Fruit fly (Drosophila melanogaster) whole organism, embryonic: Measurements from ENCODE around the gene Fign.

ENCODE experiments used
- Abd-B ChIP-seq: fragments of 200-800 bp; sonication (Bioruptor generic); optimal IDR thresholded peaks from 2 replicates; lab custom pipeline; 2018; ENCODE audit warnings: missing biosample characterization, mild to moderate bottlenecking, missing genetic modification characterization, moderate library complexity
- Asciz ChIP-seq: fragments of 200-800 bp; sonication (Bioruptor generic); optimal IDR thresholded peaks from 2 replicates; lab custom pipeline; 2017; ENCODE audit warnings: missing biosample characterization, mild to moderate bottlenecking, missing genetic modification characterization, missing genetic modification reagents
- CG10321 ChIP-seq: fragments of 200-800 bp; sonication (Bioruptor generic); IDR thresholded peaks from 2 replicates; pipeline ENCODE4 v1.3.6; 2022; ENCODE audit warnings: missing biosample characterization, missing genetic modification characterization
- CG10979 ChIP-seq: fragments of 200-800 bp; sonication (Bioruptor generic); optimal IDR thresholded peaks from 2 replicates; lab custom pipeline; 2018; ENCODE audit warnings: missing biosample characterization, mild to moderate bottlenecking, missing genetic modification characterization, moderate library complexity
- CG11456 ChIP-seq: fragments of 200-800 bp; sonication (Bioruptor generic); IDR thresholded peaks from 3 replicates; pipeline ENCODE4 v1.3.6; 2022; ENCODE audit warnings: missing biosample characterization, missing genetic modification characterization
- CG13894 ChIP-seq: fragments of 200-800 bp; sonication (Bioruptor generic); optimal IDR thresholded peaks from 3 replicates; lab custom pipeline; 2018; ENCODE audit warnings: missing biosample characterization, mild to moderate bottlenecking, missing genetic modification characterization, moderate library complexity
- CG14965 ChIP-seq: fragments of 200-800 bp; sonication (Bioruptor generic); optimal IDR thresholded peaks from 2 replicates; lab custom pipeline; 2016; ENCODE audit warnings: missing biosample characterization, missing genetic modification characterization, borderline replicate concordance
- CG15269 ChIP-seq: fragments of 200-800 bp; sonication (Bioruptor generic); optimal IDR thresholded peaks from 2 replicates; lab custom pipeline; 2018; ENCODE audit warnings: missing biosample characterization, mild to moderate bottlenecking, missing genetic modification characterization, moderate library complexity
- CG15479 ChIP-seq: fragments of 200-800 bp; sonication (Bioruptor generic); optimal IDR thresholded peaks from 3 replicates; lab custom pipeline; 2019; ENCODE audit warnings: missing biosample characterization, mild to moderate bottlenecking, missing genetic modification characterization, moderate library complexity
- CG1602 ChIP-seq: fragments of 200-800 bp; sonication (Bioruptor generic); optimal IDR thresholded peaks from 3 replicates; lab custom pipeline; 2016; ENCODE audit warnings: missing biosample characterization, missing genetic modification characterization
- CG16813 ChIP-seq: fragments of 200-800 bp; sonication (Bioruptor generic); IDR thresholded peaks from 3 replicates; pipeline ENCODE4 v1.3.6; 2022; ENCODE audit warnings: missing biosample characterization, missing genetic modification characterization; ENCODE audit not compliant: partially characterized antibody
- CG17568 ChIP-seq: fragments of 200-800 bp; sonication (Bioruptor generic); optimal IDR thresholded peaks from 2 replicates; lab custom pipeline; 2018; ENCODE audit warnings: missing biosample characterization, mild to moderate bottlenecking, missing genetic modification characterization, moderate library complexity
- CG2116 ChIP-seq: fragments of 200-800 bp; sonication (Bioruptor generic); optimal IDR thresholded peaks from 3 replicates; lab custom pipeline; 2018; ENCODE audit warnings: missing biosample characterization, mild to moderate bottlenecking, missing genetic modification characterization
- CG2889 ChIP-seq: fragments of 200-800 bp; sonication (Bioruptor generic); IDR thresholded peaks from 3 replicates; pipeline ENCODE4 v1.3.6; 2022; ENCODE audit warnings: missing biosample characterization, missing genetic modification characterization
- CG3163 ChIP-seq: fragments of 200-800 bp; sonication (Bioruptor generic); optimal IDR thresholded peaks from 3 replicates; lab custom pipeline; 2016; ENCODE audit warnings: missing biosample characterization, missing genetic modification characterization
- CG32532 ChIP-seq: fragments of 200-800 bp; sonication (Bioruptor generic); IDR thresholded peaks from 2 replicates; pipeline ENCODE4 v1.3.6; 2022; ENCODE audit warnings: missing biosample characterization, missing genetic modification characterization
- CG3838 ChIP-seq: fragments of 200-800 bp; sonication (Bioruptor generic); optimal IDR thresholded peaks from 3 replicates; lab custom pipeline; 2016; ENCODE audit warnings: missing biosample characterization, missing genetic modification characterization
- CG4424 ChIP-seq: fragments of 200-800 bp; sonication (Bioruptor generic); optimal IDR thresholded peaks from 3 replicates; lab custom pipeline; 2016; ENCODE audit warnings: missing biosample characterization, missing genetic modification characterization
- CG5953 ChIP-seq: fragments of 200-800 bp; sonication (Bioruptor generic); IDR thresholded peaks from 2 replicates; pipeline ENCODE4 v1.3.6; 2022; ENCODE audit warnings: missing biosample characterization, missing genetic modification characterization
- CG6791 ChIP-seq: fragments of 200-800 bp; sonication (Bioruptor generic); IDR thresholded peaks from 3 replicates; pipeline ENCODE4 v1.3.6; 2022; ENCODE audit warnings: missing biosample characterization, missing genetic modification characterization; ENCODE audit not compliant: partially characterized antibody
- CG7357 ChIP-seq: fragments of 200-800 bp; sonication (Bioruptor generic); IDR thresholded peaks from 3 replicates; pipeline ENCODE4 v1.3.6; 2022; ENCODE audit warnings: missing biosample characterization, missing genetic modification characterization
- CG9215 ChIP-seq: fragments of 200-800 bp; sonication (Bioruptor generic); IDR thresholded peaks from 2 replicates; pipeline ENCODE4 v1.3.6; 2022; ENCODE audit warnings: missing biosample characterization, missing genetic modification characterization
- CHES-1-like ChIP-seq: fragments of 200-800 bp; sonication (Bioruptor generic); optimal IDR thresholded peaks from 2 replicates; lab custom pipeline; 2016; ENCODE audit warnings: missing biosample characterization, missing genetic modification characterization
- Chrac-16 ChIP-seq: fragments of 200-800 bp; sonication (Bioruptor generic); optimal IDR thresholded peaks from 3 replicates; lab custom pipeline; 2016; ENCODE audit warnings: missing biosample characterization, missing genetic modification characterization
- CrebB ChIP-seq: fragments of 200-800 bp; sonication (Bioruptor generic); optimal IDR thresholded peaks from 3 replicates; lab custom pipeline; 2018; ENCODE audit warnings: missing biosample characterization, mild to moderate bottlenecking, missing genetic modification characterization
- D ChIP-seq, 2 experiments: fragments of 200-800 bp in 1 of 2; fragments of >200 bp in 1 of 2; sonication (Bioruptor generic) in 1 of 2; optimal IDR thresholded peaks; 2 replicates in 1 of 2; 3 replicates in 1 of 2; lab custom pipeline; 2017; ENCODE audit warnings: mild to moderate bottlenecking in 1 of 2, missing biosample characterization in 1 of 2, missing genetic modification characterization in 1 of 2, missing genetic modification reagents in 1 of 2
- Eip74EF ChIP-seq, 2 experiments: fragments of 200-800 bp in 1 of 2; fragments of >200 bp in 1 of 2; sonication (Bioruptor generic) in 1 of 2; optimal IDR thresholded peaks; 2 replicates each; lab custom pipeline; 2017 to 2019; ENCODE audit warnings: missing biosample characterization in 2 of 2, missing genetic modification characterization in 2 of 2, mild to moderate bottlenecking in 1 of 2, moderate library complexity in 1 of 2
- HHEX ChIP-seq: fragments of 200-800 bp; sonication (Bioruptor generic); optimal IDR thresholded peaks from 3 replicates; lab custom pipeline; 2017; ENCODE audit warnings: missing biosample characterization, mild to moderate bottlenecking, missing genetic modification characterization, missing genetic modification reagents
- HLHmδ ChIP-seq: fragments of 200-800 bp; sonication (Bioruptor generic); optimal IDR thresholded peaks from 2 replicates; lab custom pipeline; 2018; ENCODE audit warnings: missing biosample characterization, mild to moderate bottlenecking, missing genetic modification characterization, moderate library complexity
- Lhr ChIP-seq: fragments of 200-800 bp; sonication (Bioruptor generic); optimal IDR thresholded peaks from 3 replicates; lab custom pipeline; 2017; ENCODE audit warnings: mild to moderate bottlenecking, missing biosample characterization, missing genetic modification reagents, missing genetic modification characterization
- NfI ChIP-seq: fragments of 200-800 bp; sonication (Bioruptor generic); optimal IDR thresholded peaks from 3 replicates; lab custom pipeline; 2018; ENCODE audit warnings: missing biosample characterization, mild to moderate bottlenecking, missing genetic modification characterization, moderate library complexity
- ap ChIP-seq: fragments of 200-800 bp; sonication (Bioruptor generic); IDR thresholded peaks from 2 replicates; pipeline ENCODE4 v1.3.6; 2022; ENCODE audit warnings: missing biosample characterization, missing genetic modification characterization
- croc ChIP-seq: fragments of 200-800 bp; sonication (Bioruptor generic); conservative IDR thresholded peaks from 3 replicates; pipeline ENCODE4 v1.3.6; 2022; ENCODE audit warnings: missing biosample characterization, missing genetic modification characterization
- da ChIP-seq: fragments of 200-800 bp; sonication (Bioruptor generic); optimal IDR thresholded peaks from 2 replicates; lab custom pipeline; 2016; ENCODE audit warnings: missing biosample characterization, missing genetic modification characterization
- esg ChIP-seq: fragments of 200-800 bp; sonication (Bioruptor generic); conservative IDR thresholded peaks from 2 replicates; pipeline ENCODE4 v1.3.6; 2022; ENCODE audit warnings: missing biosample characterization, missing genetic modification characterization
- fd102C ChIP-seq: fragments of 200-800 bp; sonication (Bioruptor generic); optimal IDR thresholded peaks from 2 replicates; lab custom pipeline; 2018; ENCODE audit warnings: missing biosample characterization, mild to moderate bottlenecking, missing genetic modification characterization, moderate library complexity
- gsb ChIP-seq: fragments of 200-800 bp; sonication (Bioruptor generic); IDR thresholded peaks from 2 replicates; pipeline ENCODE4 v1.3.6; 2022; ENCODE audit warnings: missing biosample characterization, missing genetic modification characterization
- hkb ChIP-seq, 2 experiments: fragments of 200-800 bp in 1 of 2; fragments of >200 bp in 1 of 2; sonication (Bioruptor generic) in 1 of 2; IDR thresholded peaks in 1 of 2; optimal IDR thresholded peaks in 1 of 2; 2 replicates each; pipeline versions ENCODE4 v1.3.6 to Lab custom; 2017 to 2022; ENCODE audit warnings: missing biosample characterization in 1 of 2, missing genetic modification characterization in 1 of 2
- lilli ChIP-seq: fragments of 200-800 bp; sonication (Bioruptor generic); optimal IDR thresholded peaks from 3 replicates; lab custom pipeline; 2016; ENCODE audit warnings: missing biosample characterization, missing genetic modification characterization
- nau ChIP-seq: fragments of 200-800 bp; sonication (Bioruptor generic); optimal IDR thresholded peaks from 3 replicates; lab custom pipeline; 2017; ENCODE audit warnings: missing biosample characterization, mild to moderate bottlenecking, missing genetic modification characterization, missing genetic modification reagents
- nerfin-1 ChIP-seq: fragments of 200-800 bp; sonication (Bioruptor generic); optimal IDR thresholded peaks from 3 replicates; lab custom pipeline; 2019; ENCODE audit warnings: missing biosample characterization, mild to moderate bottlenecking, missing genetic modification characterization, moderate library complexity
- pnt ChIP-seq: fragments of 200-800 bp; sonication (Bioruptor generic); optimal IDR thresholded peaks from 3 replicates; lab custom pipeline; 2016; ENCODE audit warnings: missing biosample characterization, missing genetic modification characterization
- tgo ChIP-seq: fragments of 200-800 bp; sonication (Bioruptor generic); IDR thresholded peaks from 3 replicates; pipeline ENCODE4 v1.3.6; 2022; ENCODE audit warnings: missing biosample characterization, missing genetic modification characterization
- tin ChIP-seq: fragments of 200-800 bp; sonication (Bioruptor generic); optimal IDR thresholded peaks from 3 replicates; lab custom pipeline; 2016; ENCODE audit warnings: missing biosample characterization, missing genetic modification characterization
- trh ChIP-seq: fragments of 200-800 bp; sonication (Bioruptor generic); optimal IDR thresholded peaks from 2 replicates; lab custom pipeline; 2016; ENCODE audit warnings: missing biosample characterization, missing genetic modification characterization
- vvl ChIP-seq: fragments of 200-800 bp; sonication (Bioruptor generic); IDR thresholded peaks from 2 replicates; pipeline ENCODE4 v1.3.6; 2022; ENCODE audit warnings: missing biosample characterization, missing genetic modification characterization
- wor ChIP-seq: fragments of 200-800 bp; sonication (Bioruptor generic); IDR thresholded peaks from 2 replicates; pipeline ENCODE4 v1.3.6; 2022; ENCODE audit warnings: missing biosample characterization, missing genetic modification characterization

Gene Fign

DNA sequence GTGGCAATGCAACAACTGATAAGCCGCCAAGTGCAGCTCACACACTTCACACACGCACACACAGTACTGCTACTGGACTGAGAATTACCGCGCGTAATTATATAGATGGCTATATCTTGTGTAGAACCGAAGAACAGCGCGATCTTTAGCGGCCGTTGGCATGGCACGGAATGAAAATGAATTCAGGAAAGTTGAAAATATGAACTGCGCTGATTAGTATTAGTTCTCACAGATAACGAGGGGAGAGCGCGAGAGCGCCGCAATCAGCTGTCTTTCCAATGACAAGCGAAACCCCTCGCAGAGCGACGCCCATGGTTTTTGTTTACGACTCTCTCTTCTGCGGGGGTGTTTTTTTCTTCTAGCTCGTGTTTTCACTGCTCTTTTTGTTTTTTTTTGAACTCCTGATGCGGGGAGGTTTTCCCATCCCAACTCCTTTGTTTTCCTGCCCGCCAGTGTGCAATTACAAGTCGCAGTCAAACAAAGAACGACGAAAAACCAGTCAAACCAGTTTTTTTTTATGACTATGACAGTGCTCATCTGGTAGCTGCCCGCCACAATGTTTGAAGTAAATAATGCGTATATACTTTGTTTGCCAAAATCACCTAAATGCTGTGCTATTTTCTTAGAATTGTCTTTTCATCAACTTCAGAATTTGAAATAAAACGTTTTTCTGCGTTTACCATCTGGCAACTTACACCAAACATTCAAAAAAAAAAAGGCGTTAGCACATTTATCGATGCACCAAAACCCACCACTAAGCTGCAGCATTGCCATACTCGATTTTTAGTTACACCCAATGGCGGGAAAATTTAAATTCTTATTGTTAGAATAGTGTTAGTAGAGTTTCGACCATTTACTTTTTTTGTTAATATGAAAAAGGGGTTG is 16.5 kb downstream of the Fign start, which contains the start of gene CG9663 (continued):
- peak; percentile 41; the same call in 1 of the 3 replicates for TF ChIP-seq CG16813 (GFP tag; lab: Robert Waterston, UW)
- no peak for TF ChIP-seq CG17568 (GFP tag; lab: Kevin White, UChicago)
- TF ChIP-seq CG10321: no peak
- TF ChIP-seq Chrac-16 (GFP tag; lab: Kevin White, UChicago): peak; percentile 3
- peak; percentile 57 for TF ChIP-seq Lhr (GFP tag; lab: Kevin White, UChicago)
- TF ChIP-seq D (optimal IDR thresholded peaks at IDR 0.05; lab: Kevin White, UChicago): peak; percentile 66
- peak; percentile 8 for TF ChIP-seq D (GFP tag; optimal IDR thresholded peaks at IDR 0.05; lab: Kevin White, UChicago)
- TF ChIP-seq CrebB (tag; lab: Kevin White, UChicago): no peak
- no peak for TF ChIP-seq ap (GFP tag; lab: Robert Waterston, UW)
- peak; percentile 38 for TF ChIP-seq nau (GFP tag; lab: Kevin White, UChicago)
- TF ChIP-seq Asciz (GFP tag; lab: Kevin White, UChicago): peak; percentile 20
- TF ChIP-seq CG13894 (tag; lab: Kevin White, UChicago): peak; percentile 48
- no peak for TF ChIP-seq CG3838 (GFP tag; lab: Kevin White, UChicago)
- no peak for TF ChIP-seq esg (GFP tag; lab: Robert Waterston, UW)
- no peak for TF ChIP-seq CG2889 (GFP tag; lab: Robert Waterston, UW)
- TF ChIP-seq CG3163 (GFP tag; lab: Kevin White, UChicago): peak; percentile 22
- no peak for TF ChIP-seq CG15269
- TF ChIP-seq CG10979 (tag; lab: Kevin White, UChicago): peak; percentile 5
- peak; percentile 99 for TF ChIP-seq CG9215 (GFP tag; lab: Robert Waterston, UW)
- TF ChIP-seq pnt: no peak
- no peak for TF ChIP-seq CG1602
- no peak for TF ChIP-seq CG7357 (GFP tag; lab: Robert Waterston, UW)
- no peak for TF ChIP-seq CG15479
- TF ChIP-seq tin (GFP tag; lab: Kevin White, UChicago): no peak
- no peak for TF ChIP-seq CG14965
- no peak for TF ChIP-seq wor
- TF ChIP-seq hkb (optimal IDR thresholded peaks at IDR 0.05; lab: Kevin White, UChicago): no peak
- TF ChIP-seq hkb (GFP tag; IDR thresholded peaks at IDR 0.05; lab: Robert Waterston, UW): peak; percentile 36; the same call in 1 of the 2 replicates
- TF ChIP-seq Abd-B (GFP tag; lab: Kevin White, UChicago): no peak
- TF ChIP-seq NfI (GFP tag; lab: Kevin White, UChicago): no peak
- no peak for TF ChIP-seq CG11456 (GFP tag; lab: Robert Waterston, UW)
- TF ChIP-seq CG32532: 0 out of 2 replicates have a peak, but pooled peaks have one; percentile 46
- no peak for TF ChIP-seq tgo (GFP tag; lab: Robert Waterston, UW)
- TF ChIP-seq HHEX: no peak
- no peak for TF ChIP-seq HLHmδ
- TF ChIP-seq CG4424 (GFP tag; lab: Kevin White, UChicago): no peak
- TF ChIP-seq trh (GFP tag; lab: Kevin White, UChicago): no peak
- peak; percentile 65; the same call in 2 of the 3 replicates for TF ChIP-seq CG6791 (GFP tag; lab: Robert Waterston, UW)
- peak in 1 of 2 experiments; percentile 5 for TF ChIP-seq Eip74EF (GFP tag; optimal IDR thresholded peaks at IDR 0.05; lab: Kevin White, UChicago)
- no peak for TF ChIP-seq CG5953 (GFP tag; lab: Robert Waterston, UW)
- peak; percentile 37; the same call in 1 of the 2 replicates for TF ChIP-seq vvl (GFP tag; lab: Robert Waterston, UW)
- peak; percentile 73 for TF ChIP-seq CG2116 (GFP tag; lab: Kevin White, UChicago)
- TF ChIP-seq nerfin-1 (tag; lab: Kevin White, UChicago): peak; percentile 27
- TF ChIP-seq lilli (GFP tag; lab: Kevin White, UChicago): peak; percentile 44
- no peak for TF ChIP-seq gsb
- peak; percentile 35 for TF ChIP-seq CHES-1-like (GFP tag; lab: Kevin White, UChicago)
- TF ChIP-seq croc: no peak
- TF ChIP-seq fd102C: no peak
- no peak for TF ChIP-seq da
